Worm (Caenorhabditis elegans): ENCODE measurements around the gene T04C9.2.

T04C9.2 gene

DNA sequence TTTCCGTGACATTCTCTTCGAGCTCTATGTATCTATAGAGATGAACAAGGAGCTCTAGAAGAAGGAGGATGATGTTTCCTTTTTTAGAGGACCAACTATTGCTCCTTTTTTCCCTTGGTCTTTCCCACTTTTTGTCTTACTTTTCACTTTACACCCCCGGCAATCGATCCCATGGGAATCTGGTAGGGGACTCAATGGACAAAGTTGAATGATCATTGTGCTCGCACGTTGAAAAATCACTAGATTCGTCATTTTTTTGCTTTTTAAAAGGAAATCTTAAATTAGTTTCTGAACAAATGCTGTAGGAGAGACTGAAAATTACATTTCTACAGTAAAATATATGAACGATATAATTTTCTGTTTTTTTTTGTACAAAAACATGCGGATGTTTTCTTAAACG lies 10.3 kb downstream of the T04C9.2 start:
- TF ChIP-seq snu-23 (GFP tag; optimal IDR thresholded peaks at IDR 0.05): no peak
- TF ChIP-seq mep-1 (tag; optimal IDR thresholded peaks at IDR 0.05): no peak
- TF ChIP-seq nhr-90 (tag; optimal IDR thresholded peaks at IDR 0.05; ENCODE audit: poor library complexity): no peak
- TF ChIP-seq zag-1 (tag; optimal IDR thresholded peaks at IDR 0.05): no peak
- TF ChIP-seq efl-1 (optimal IDR thresholded peaks at IDR 0.05): no peak
- peak in 1 of 2 experiments; percentile 51 for TF ChIP-seq efl-1 (GFP tag; optimal IDR thresholded peaks at IDR 0.05 in 1 of 2)
- TF ChIP-seq aly-2 (tag; optimal IDR thresholded peaks at IDR 0.05): no peak
- TF ChIP-seq C16A3.4 (tag; optimal IDR thresholded peaks at IDR 0.05): no peak

DNA sequence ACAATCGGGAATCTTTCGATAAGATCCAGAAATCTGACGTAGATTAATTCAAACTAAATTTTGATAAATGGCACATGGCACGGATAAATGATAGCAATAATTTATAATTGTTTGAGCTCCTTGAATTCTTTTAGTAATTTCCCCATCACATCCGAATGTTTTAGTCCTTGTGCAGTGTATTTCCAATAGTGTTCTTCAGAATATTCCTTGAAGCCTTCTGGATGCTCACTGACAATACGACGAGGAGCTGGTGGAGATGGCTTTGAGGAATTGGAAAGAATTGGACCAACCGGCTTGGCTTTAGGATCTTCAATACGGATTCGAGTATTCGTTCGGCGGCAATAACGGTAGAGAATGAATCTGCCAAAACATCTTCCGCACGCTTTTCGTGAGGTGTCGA lies 14.8 kb downstream of the T04C9.2 start:
- TF ChIP-seq pag-3 (tag; optimal IDR thresholded peaks at IDR 0.05; ENCODE audit: borderline replicate concordance, insufficient read depth) (no peak), efl-1 (optimal IDR thresholded peaks at IDR 0.05) (no peak), efl-1 (GFP tag; optimal IDR thresholded peaks at IDR 0.05 in 1 of 2) (peak in 1 of 2 experiments; percentile 90), dsc-1 (tag; optimal IDR thresholded peaks at IDR 0.05) (peak; percentile 12)

DNA sequence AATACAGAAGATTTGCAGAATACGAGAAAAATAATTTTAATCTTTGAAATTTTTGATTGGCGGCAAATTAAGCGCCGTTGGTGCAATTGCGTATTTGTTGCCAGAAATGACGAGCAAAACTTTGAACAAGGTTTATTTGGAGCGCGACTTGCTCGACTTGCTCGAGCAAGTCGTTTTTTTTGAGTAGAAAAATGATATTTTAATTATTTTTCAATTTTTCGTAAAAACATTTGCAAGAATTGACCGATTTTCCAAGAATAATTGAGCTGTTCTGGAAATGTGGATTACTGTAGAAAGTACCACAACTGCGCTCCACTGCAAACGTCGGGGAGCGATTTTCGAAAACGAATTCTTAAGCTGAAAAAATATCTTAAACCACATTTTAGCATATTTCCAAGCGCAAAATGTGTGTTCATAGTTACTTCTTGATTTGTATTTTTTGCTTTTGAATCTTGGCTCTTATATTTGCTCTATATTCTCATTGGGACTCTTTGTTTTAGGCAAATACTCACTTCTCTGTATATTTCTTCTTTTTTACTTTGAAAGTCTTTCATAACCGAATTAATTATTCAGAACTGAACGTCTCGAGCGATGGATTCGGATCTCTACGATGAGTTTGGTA lies 17.4 kb downstream of the T04C9.2 start, which contains the start of the genes gcna-1 and eftu-2:
TSS of gene gcna-1 (minus strand) at position 96 of the 622 bp plus-strand sequence.
TSS of gene eftu-2 (plus strand) at position 572 of the 622 bp plus-strand sequence.
- TF ChIP-seq aha-1 (tag; optimal IDR thresholded peaks at IDR 0.05): no peak
- TF ChIP-seq tlp-1 (tag; optimal IDR thresholded peaks at IDR 0.05): no peak
- no peak for TF ChIP-seq mef-2 (tag; optimal IDR thresholded peaks at IDR 0.05)
- no peak for TF ChIP-seq nhr-237 (tag; optimal IDR thresholded peaks at IDR 0.05)
- peak; percentile 31 for TF ChIP-seq snpc-4 (tag; optimal IDR thresholded peaks at IDR 0.05)
- no peak for TF ChIP-seq pax-3 (tag; optimal IDR thresholded peaks at IDR 0.05)
- TF ChIP-seq blmp-1 (tag; optimal IDR thresholded peaks at IDR 0.05): no peak
- peak; percentile 60 for TF ChIP-seq xbp-1 (tag; optimal IDR thresholded peaks at IDR 0.05)
- TF ChIP-seq ztf-4 (tag; optimal IDR thresholded peaks at IDR 0.05): no peak
- TF ChIP-seq nhr-84 (tag; optimal IDR thresholded peaks at IDR 0.05): no peak
- no peak for TF ChIP-seq unc-98 (GFP tag; IDR thresholded peaks at IDR 0.05)
- TF ChIP-seq jun-1 (tag; optimal IDR thresholded peaks at IDR 0.05): no peak
- TF ChIP-seq elt-2 (tag; optimal IDR thresholded peaks at IDR 0.05): no peak
- no peak for TF ChIP-seq lin-39 (tag; optimal IDR thresholded peaks at IDR 0.05)
- no peak for TF ChIP-seq C04F5.9 (tag; optimal IDR thresholded peaks at IDR 0.05)
- TF ChIP-seq unc-30 (tag; optimal IDR thresholded peaks at IDR 0.05): no peak
- peak; percentile 64 for TF ChIP-seq nhr-20 (tag; optimal IDR thresholded peaks at IDR 0.05)
- TF ChIP-seq tbx-2 (tag; optimal IDR thresholded peaks at IDR 0.05): peak; percentile 66
- TF ChIP-seq ceh-8 (GFP tag; optimal IDR thresholded peaks at IDR 0.05): no peak
- no peak for TF ChIP-seq mep-1 (tag; optimal IDR thresholded peaks at IDR 0.05)
- TF ChIP-seq nhr-11 (tag; optimal IDR thresholded peaks at IDR 0.05): no peak
- TF ChIP-seq ceh-82 (tag; optimal IDR thresholded peaks at IDR 0.05): no peak
- TF ChIP-seq nhr-28 (tag; optimal IDR thresholded peaks at IDR 0.05): no peak
- TF ChIP-seq lin-35 (GFP tag; optimal IDR thresholded peaks at IDR 0.05): peak; percentile 78 to 87
- TF ChIP-seq ces-1 (GFP tag; optimal IDR thresholded peaks at IDR 0.05): no peak
- peak in 1 of 2 experiments; percentile 25 for TF ChIP-seq mdl-1 (tag; optimal IDR thresholded peaks at IDR 0.05)
- TF ChIP-seq fkh-10 (GFP tag; optimal IDR thresholded peaks at IDR 0.05): no peak
- no peak for TF ChIP-seq hpl-2 (GFP tag; optimal IDR thresholded peaks at IDR 0.05)
- no peak for TF ChIP-seq lin-15B (tag; optimal IDR thresholded peaks at IDR 0.05)
- TF ChIP-seq isw-1 (GFP tag; IDR thresholded peaks at IDR 0.05): peak; percentile 47
- TF ChIP-seq ama-1 (optimal IDR thresholded peaks at IDR 0.05): no peak
- no peak for TF ChIP-seq aly-2 (tag; optimal IDR thresholded peaks at IDR 0.05)
- TF ChIP-seq F16B12.6 (tag; optimal IDR thresholded peaks at IDR 0.05): peak; percentile 76
- TF ChIP-seq ceh-63 (GFP tag; optimal IDR thresholded peaks at IDR 0.05): no peak
- TF ChIP-seq snu-23 (GFP tag; optimal IDR thresholded peaks at IDR 0.05): peak; percentile 68
- TF ChIP-seq C16A3.4 (tag; optimal IDR thresholded peaks at IDR 0.05): peak; percentile 38
- TF ChIP-seq fkh-8 (tag; optimal IDR thresholded peaks at IDR 0.05): no peak
- peak; percentile 19 for TF ChIP-seq lin-13 (GFP tag; optimal IDR thresholded peaks at IDR 0.05)
- TF ChIP-seq pqm-1 (tag; optimal IDR thresholded peaks at IDR 0.05): no peak
- TF ChIP-seq vab-15 (tag; optimal IDR thresholded peaks at IDR 0.05): no peak
- TF ChIP-seq ets-5 (GFP tag; IDR thresholded peaks at IDR 0.05): no peak
- TF ChIP-seq C34B4.2 (tag; optimal IDR thresholded peaks at IDR 0.05): no peak
- no peak for TF ChIP-seq ztf-11 (tag; optimal IDR thresholded peaks at IDR 0.05)
- no peak for TF ChIP-seq efl-3 (GFP tag; optimal IDR thresholded peaks at IDR 0.05)
